Worm (Caenorhabditis elegans): ENCODE results near the gene fat-3.

- TF ChIP-seq ceh-82 (tag; optimal IDR thresholded peaks at IDR 0.05) (no peak), daf-19 (GFP tag; conservative IDR thresholded peaks at IDR 0.05) (no peak), saeg-2 (GFP tag; IDR thresholded peaks at IDR 0.05) (no peak), dmd-8 (GFP tag; IDR thresholded peaks at IDR 0.05) (no peak), ztf-7 (tag; optimal IDR thresholded peaks at IDR 0.05) (no peak)
Observed at ce11 chrIV:9854952-9855351, 52.1 kb downstream of the fat-3 start.
